Worm (Caenorhabditis elegans) whole organism, L2 larva: ENCODE results near the gene pros-1.

Experiments used
- Y55F3AM.14 ChIP-seq: fragments of 200-800 bp; sonication (Bioruptor generic); optimal IDR thresholded peaks from 2 replicates; lab custom pipeline; 2018; ENCODE audit warnings: mild to moderate bottlenecking, missing genetic modification characterization, missing compliant biosample characterization
- aly-2 ChIP-seq: fragments of 150-350 bp; optimal IDR thresholded peaks from 2 replicates; lab custom pipeline; 2014; ENCODE audit warnings: missing biosample characterization, missing genetic modification characterization
- blmp-1 ChIP-seq: sonication (generic microtip); optimal IDR thresholded peaks from 2 replicates; lab custom pipeline; 2017; ENCODE audit warnings: missing genetic modification characterization, mild to moderate bottlenecking, missing compliant biosample characterization, antibody characterized with exemption, moderate library complexity; ENCODE audit not compliant: insufficient read depth
- ceh-16 ChIP-seq: fragments of 150-350 bp; optimal IDR thresholded peaks from 2 replicates; lab custom pipeline; 2014; ENCODE audit warnings: missing biosample characterization, missing genetic modification characterization
- ceh-82 ChIP-seq: fragments of 150-350 bp; optimal IDR thresholded peaks from 2 replicates; lab custom pipeline; 2014; ENCODE audit warnings: missing biosample characterization, missing genetic modification characterization
- elt-1 ChIP-seq: fragments of 150-350 bp; optimal IDR thresholded peaks from 2 replicates; lab custom pipeline; 2014; ENCODE audit warnings: missing biosample characterization, missing genetic modification characterization
- lin-11 ChIP-seq: fragments of 150-350 bp; sonication (generic microtip); optimal IDR thresholded peaks from 2 replicates; lab custom pipeline; 2014; ENCODE audit warnings: missing biosample characterization, missing genetic modification characterization, inconsistent platforms, mixed read lengths
- lin-13 ChIP-seq: fragments of 150-350 bp; optimal IDR thresholded peaks from 2 replicates; lab custom pipeline; 2014; ENCODE audit warnings: missing biosample characterization, missing genetic modification reagents, missing genetic modification characterization
- lsy-2 ChIP-seq, 2 experiments: fragments of 150-350 bp in 1 of 2; sonication (generic microtip) in 1 of 2; optimal IDR thresholded peaks; 2 replicates each; lab custom pipeline; 2014 to 2017; ENCODE audit warnings: missing biosample characterization in 2 of 2, missing genetic modification characterization in 2 of 2
- skn-1 ChIP-seq: sonication (generic microtip); optimal IDR thresholded peaks from 2 replicates; lab custom pipeline; 2017; ENCODE audit warnings: missing biosample characterization, missing genetic modification characterization
- snpc-4 ChIP-seq: fragments of 150-350 bp; optimal IDR thresholded peaks from 2 replicates; lab custom pipeline; 2014; ENCODE audit warnings: missing biosample characterization, missing genetic modification characterization
- unc-39 ChIP-seq: fragments of 150-350 bp; optimal IDR thresholded peaks from 2 replicates; lab custom pipeline; 2014; ENCODE audit warnings: missing biosample characterization, missing genetic modification characterization
- unc-55 ChIP-seq: fragments of 150-350 bp; sonication (generic microtip); optimal IDR thresholded peaks from 3 replicates; lab custom pipeline; 2014; ENCODE audit warnings: missing biosample characterization, missing genetic modification reagents, missing genetic modification characterization
- ztf-11 ChIP-seq: sonication (generic microtip); optimal IDR thresholded peaks from 2 replicates; lab custom pipeline; 2017; ENCODE audit warnings: missing biosample characterization, missing genetic modification characterization

- TF ChIP-seq ztf-11 (tag; lab: Kevin White, UChicago) (no peak), unc-55 (no peak), snpc-4 (tag; lab: Kevin White, UChicago) (no peak), ceh-82 (no peak), ceh-16 (tag; lab: Kevin White, UChicago) (no peak), Y55F3AM.14 (GFP tag; lab: Kevin White, UChicago) (no peak), blmp-1 (no peak), aly-2 (tag; lab: Kevin White, UChicago) (no peak), unc-39 (tag; lab: Kevin White, UChicago) (no peak), elt-1 (tag; lab: Kevin White, UChicago) (no peak), skn-1 (no peak), lsy-2 (tag; optimal IDR thresholded peaks at IDR 0.05; lab: Kevin White, UChicago) (no peak), lin-13 (GFP tag; lab: Kevin White, UChicago) (no peak), lin-11 (tag; lab: Kevin White, UChicago) (no peak)
These were observed 21.1 kb downstream of the pros-1 start, which contains the start of gene vms-1 for ce11 chrIII:8088235-8088634.
